Worm (Caenorhabditis elegans): Measurements from ENCODE around the gene srv-7.

Gene srv-7

DNA sequence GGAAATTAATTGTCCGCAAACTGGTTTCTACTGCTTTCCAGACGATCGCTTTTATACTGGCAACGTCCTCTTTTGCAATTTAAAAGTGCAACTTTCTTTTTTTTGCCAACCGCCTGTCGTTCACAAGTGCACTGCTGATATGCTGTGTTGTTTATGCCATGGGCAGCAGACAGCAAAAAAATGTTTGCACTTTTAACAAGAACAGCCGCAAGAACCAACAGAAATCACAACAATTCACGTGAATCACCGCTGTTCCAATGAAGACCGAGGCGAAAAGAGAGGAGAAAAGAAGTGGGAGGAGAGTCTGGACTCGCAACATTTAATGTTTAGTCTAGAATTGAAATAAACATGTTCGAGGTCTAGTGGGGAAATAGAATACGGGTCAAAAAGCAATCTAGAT, 6.0 kb upstream of the srv-7 start, which contains the start of gene T22B7.7:
Gene T22B7.7 (minus strand): TSS at position 262 of the 400 bp plus-strand sequence.
- TF ChIP-seq dao-5 (tag; optimal IDR thresholded peaks at IDR 0.05) (no peak), him-1 (tag; optimal IDR thresholded peaks at IDR 0.05) (no peak), W03F9.2 (tag; optimal IDR thresholded peaks at IDR 0.05) (no peak)

DNA sequence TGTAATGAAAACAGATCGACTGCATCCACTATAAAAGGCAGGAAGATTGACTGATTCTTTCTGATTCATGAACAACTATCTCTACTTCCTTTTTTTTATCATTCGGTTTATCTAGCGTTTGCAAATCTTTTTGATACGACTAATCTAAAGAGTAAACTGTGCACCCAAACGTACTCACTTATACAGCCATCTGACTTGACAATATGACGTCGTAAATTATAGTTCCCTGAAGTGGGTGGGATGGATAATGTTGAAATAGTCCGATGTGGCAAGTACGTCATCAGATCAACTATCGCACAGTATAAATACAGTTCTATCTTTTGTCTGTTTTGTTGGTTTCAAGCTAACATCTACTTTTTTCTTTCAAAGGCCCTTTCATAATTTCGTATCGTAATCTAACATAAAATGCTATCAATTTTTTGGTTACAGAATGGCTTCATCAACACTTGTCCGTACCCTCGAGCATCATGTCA, 797 bp downstream of the srv-7 start, which contains the start of gene T22B7.3:
Gene T22B7.3 (plus strand): TSS at position 423 of the 473 bp plus-strand sequence.
- TF ChIP-seq him-1 (tag; optimal IDR thresholded peaks at IDR 0.05) (no peak), dao-5 (tag; optimal IDR thresholded peaks at IDR 0.05) (no peak), W03F9.2 (tag; optimal IDR thresholded peaks at IDR 0.05) (no peak)

DNA sequence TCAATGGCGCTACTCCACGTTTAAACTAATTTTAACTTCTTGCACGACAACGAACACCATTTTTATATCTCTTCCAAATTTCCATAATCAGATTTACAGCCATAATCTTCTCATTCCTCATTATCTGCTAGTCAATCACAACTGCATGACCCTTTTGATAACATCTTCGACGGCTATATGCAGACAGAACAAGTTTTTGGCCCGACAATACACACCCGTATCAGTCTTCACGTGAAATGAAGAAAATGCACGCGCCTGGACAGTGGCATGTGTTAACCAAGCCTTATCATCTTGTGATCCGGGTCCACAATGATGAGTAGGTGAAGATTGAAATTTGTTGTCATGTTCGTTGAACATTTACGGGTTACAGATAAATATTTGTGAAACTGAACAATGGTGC, 2.2 kb downstream of the srv-7 start:
- no peak for TF ChIP-seq him-1 (tag; optimal IDR thresholded peaks at IDR 0.05)
- TF ChIP-seq dao-5 (tag; optimal IDR thresholded peaks at IDR 0.05) = no peak
- TF ChIP-seq W03F9.2 (tag; optimal IDR thresholded peaks at IDR 0.05) = no peak

DNA sequence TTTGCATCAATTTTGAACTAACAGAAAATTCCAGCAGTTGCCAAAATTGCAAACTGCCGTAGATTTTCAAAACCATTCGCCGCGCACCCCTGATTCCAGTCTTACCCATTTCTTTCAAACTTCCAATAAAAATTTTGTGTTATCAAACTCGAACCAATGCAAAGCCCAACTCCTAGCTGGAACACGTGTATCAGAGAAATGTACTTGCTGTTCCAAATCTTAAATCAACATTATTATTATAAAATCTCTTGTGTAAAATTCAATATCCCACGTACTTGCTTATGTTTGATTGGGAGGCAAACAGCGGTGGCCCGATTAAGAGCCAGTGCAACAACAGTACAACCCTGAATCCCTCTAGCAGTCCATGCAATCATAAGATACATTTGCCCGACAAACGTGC, 3.7 kb downstream of the srv-7 start:
- TF ChIP-seq dao-5 (tag; optimal IDR thresholded peaks at IDR 0.05) = no peak
- no peak for TF ChIP-seq W03F9.2 (tag; optimal IDR thresholded peaks at IDR 0.05)
- no peak for TF ChIP-seq him-1 (tag; optimal IDR thresholded peaks at IDR 0.05)

DNA sequence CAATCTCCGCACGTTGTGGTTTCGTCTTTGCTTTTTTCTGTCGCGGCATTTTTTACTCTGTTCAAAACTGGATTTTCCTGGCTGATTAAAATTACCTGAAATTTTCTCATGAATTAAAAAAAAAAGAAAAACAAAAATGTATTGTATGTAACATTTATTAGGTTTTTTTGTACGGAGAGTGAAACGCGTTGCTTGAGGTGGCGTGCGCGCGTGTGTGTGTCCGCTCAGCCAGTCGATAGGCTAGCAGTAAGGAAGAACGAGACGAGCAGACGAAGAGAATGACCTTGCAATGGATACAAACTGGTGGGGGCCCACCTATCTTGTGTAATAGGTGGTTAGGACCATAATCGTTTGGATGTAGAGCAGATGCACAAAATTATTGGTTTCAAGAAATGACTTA, 6.5 kb downstream of the srv-7 start, which contains the start of gene T22B7.4:
Gene T22B7.4 (minus strand): TSS at position 101 of the 400 bp plus-strand sequence.
- no peak for TF ChIP-seq him-1 (tag; optimal IDR thresholded peaks at IDR 0.05)
- TF ChIP-seq dao-5 (tag; optimal IDR thresholded peaks at IDR 0.05) = no peak
- no peak for TF ChIP-seq W03F9.2 (tag; optimal IDR thresholded peaks at IDR 0.05)

DNA sequence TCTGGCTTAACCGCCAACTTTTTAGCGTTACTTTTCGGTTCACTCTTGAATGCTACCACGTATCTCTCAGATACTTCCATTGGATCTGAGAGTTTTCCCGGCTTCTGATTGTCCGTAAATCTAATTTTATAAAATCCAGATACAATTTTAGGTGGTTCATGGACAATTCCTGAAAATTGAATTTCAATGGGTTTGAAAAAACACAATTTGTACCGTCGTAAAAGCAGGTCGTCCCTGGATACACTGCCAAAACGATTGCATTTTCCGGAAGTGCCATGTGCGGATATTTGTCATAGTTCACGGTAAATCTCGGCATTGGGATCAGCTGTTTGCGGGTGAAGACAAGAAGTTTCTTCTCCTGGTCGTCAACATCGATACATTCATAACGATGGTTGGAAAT, 8.2 kb downstream of the srv-7 start:
- TF ChIP-seq dao-5 (tag; optimal IDR thresholded peaks at IDR 0.05) = no peak
- no peak for TF ChIP-seq W03F9.2 (tag; optimal IDR thresholded peaks at IDR 0.05)
- TF ChIP-seq him-1 (tag; optimal IDR thresholded peaks at IDR 0.05) = no peak

DNA sequence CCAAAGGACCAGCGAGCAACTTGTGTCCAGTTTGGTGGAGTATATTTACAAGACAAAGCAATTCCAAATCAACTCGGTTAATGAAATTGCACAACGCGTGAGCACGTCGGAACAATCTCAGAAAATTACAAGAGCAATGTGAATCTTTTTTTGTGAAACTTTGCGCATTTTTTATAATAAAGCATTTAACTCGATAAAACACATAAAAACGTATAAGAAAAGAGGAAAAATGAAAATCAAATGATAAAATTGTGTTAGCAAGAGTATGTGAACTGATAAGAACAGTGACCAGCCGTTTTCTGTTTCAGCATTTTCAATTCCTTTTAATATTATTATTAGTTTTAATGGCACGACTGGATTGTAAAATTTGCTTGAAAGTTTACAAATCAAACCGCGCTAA, 16.2 kb downstream of the srv-7 start, which contains the start of gene T22B7.8:
Gene T22B7.8 (plus strand): TSS at position 301 of the 400 bp plus-strand sequence.
- TF ChIP-seq him-1 (tag; optimal IDR thresholded peaks at IDR 0.05) (no peak), dao-5 (tag; optimal IDR thresholded peaks at IDR 0.05) (no peak), W03F9.2 (tag; optimal IDR thresholded peaks at IDR 0.05) (no peak)

DNA sequence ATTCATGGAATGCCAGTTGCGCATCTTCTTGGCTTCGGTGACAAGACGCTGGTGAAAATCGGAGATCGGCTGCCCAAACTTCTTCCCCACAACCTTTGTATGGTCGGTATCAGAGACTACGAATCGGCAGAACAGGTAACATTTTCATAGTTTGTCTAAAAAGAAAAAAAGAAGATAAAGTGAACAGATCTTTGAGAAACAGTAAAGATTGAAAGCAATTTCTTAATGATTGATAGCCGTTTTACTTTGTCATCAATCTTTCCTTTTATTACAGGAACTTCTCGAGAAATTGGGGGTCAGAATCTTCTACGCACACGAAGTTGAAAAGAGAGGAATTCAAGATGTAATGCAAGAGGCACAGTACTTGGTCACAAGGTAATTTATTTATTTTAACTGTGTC, 16.8 kb downstream of the srv-7 start:
- TF ChIP-seq dao-5 (tag; optimal IDR thresholded peaks at IDR 0.05) (no peak), W03F9.2 (tag; optimal IDR thresholded peaks at IDR 0.05) (no peak), him-1 (tag; optimal IDR thresholded peaks at IDR 0.05) (no peak)

DNA sequence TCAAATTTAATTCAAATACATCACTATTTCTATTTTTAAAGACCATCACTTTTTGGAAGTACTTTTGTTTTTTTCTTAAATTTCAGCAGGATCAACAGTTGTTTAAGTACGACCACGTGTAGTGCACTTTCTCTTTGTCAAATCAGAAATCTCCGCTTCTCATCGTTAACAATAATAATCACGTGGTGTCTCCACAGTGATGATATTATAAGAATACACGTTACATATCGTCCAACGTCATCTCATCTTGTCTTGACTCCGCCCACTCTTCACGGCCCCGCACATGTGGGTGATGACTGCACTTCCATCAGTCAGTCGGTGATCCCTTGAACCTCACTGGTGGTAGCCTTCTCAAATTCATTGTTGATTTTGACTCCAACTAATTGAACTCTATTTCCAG, 17.8 kb downstream of the srv-7 start, which contains the start of gene argn-1:
Gene argn-1 (plus strand): TSS at position 83 of the 400 bp plus-strand sequence.
- TF ChIP-seq dao-5 (tag; optimal IDR thresholded peaks at IDR 0.05) (no peak), him-1 (tag; optimal IDR thresholded peaks at IDR 0.05) (no peak), W03F9.2 (tag; optimal IDR thresholded peaks at IDR 0.05) (no peak)

DNA sequence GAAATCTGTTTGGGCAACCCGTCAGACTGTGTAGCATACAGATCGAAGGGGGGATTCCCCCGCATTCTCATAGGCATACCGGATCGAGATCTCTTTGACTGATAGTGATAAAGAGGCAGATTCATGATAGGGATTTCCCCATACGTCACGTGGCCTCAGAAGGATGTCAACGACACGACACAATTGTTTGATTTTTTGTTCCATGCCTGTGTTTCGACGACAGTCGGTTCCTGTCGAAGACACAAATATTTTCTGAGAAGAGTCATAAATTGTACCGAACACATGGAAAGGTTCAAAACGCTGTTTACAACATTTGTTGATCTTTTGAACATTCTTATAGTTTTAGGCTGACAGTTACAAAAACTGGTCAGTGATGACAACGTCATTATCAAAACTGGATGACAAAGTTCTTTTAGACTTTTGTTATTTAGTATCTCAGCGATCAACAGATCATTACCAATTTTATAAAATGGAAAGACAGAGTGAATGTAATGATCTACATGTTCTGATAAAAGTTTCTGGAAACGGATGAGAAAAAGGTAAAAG, 19.3 kb downstream of the srv-7 start:
- no peak for TF ChIP-seq W03F9.2 (tag; optimal IDR thresholded peaks at IDR 0.05)
- no peak for TF ChIP-seq dao-5 (tag; optimal IDR thresholded peaks at IDR 0.05)
- TF ChIP-seq him-1 (tag; optimal IDR thresholded peaks at IDR 0.05) = no peak

DNA sequence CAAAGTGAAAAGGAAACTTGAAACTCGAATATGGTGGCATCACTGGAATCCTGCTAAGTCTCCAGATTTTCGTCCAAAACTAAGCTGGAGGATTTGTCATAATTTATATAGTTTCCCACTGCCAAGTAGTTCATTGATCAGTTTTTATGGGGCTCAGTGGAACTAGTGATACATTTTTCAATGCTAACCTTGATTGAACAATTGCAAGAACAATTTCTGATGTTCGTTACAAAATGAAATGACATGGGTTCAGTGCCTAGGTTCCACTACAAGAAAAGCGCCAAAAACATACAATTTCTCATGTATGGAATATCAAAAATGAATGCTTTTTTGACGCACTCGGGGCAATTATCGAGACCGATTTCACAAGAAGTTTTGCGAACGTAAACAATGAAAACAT, 26.0 kb downstream of the srv-7 start:
- TF ChIP-seq W03F9.2 (tag; optimal IDR thresholded peaks at IDR 0.05) = no peak
- no peak for TF ChIP-seq him-1 (tag; optimal IDR thresholded peaks at IDR 0.05)
- no peak for TF ChIP-seq dao-5 (tag; optimal IDR thresholded peaks at IDR 0.05)

DNA sequence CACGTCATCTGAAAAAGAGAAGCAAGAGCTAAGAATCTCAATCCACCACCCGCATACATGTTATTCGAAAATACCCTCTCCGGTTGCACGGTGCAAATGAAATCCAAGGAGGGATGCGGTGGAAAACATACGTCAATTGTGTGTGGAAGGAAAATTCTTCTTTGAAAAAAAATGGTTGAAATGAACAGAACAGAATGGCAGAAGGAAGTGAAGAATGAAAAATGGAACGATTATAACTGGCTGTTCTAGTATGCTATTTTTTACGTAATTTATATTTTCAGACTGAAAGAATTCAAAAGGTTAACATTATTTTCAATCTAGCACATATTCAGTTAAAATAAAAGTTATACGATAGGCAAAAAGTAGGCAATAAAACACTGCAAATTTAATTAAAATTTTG, 31.8 kb downstream of the srv-7 start:
- TF ChIP-seq W03F9.2 (tag; optimal IDR thresholded peaks at IDR 0.05) = no peak
- TF ChIP-seq dao-5 (tag; optimal IDR thresholded peaks at IDR 0.05) = no peak
- no peak for TF ChIP-seq him-1 (tag; optimal IDR thresholded peaks at IDR 0.05)

DNA sequence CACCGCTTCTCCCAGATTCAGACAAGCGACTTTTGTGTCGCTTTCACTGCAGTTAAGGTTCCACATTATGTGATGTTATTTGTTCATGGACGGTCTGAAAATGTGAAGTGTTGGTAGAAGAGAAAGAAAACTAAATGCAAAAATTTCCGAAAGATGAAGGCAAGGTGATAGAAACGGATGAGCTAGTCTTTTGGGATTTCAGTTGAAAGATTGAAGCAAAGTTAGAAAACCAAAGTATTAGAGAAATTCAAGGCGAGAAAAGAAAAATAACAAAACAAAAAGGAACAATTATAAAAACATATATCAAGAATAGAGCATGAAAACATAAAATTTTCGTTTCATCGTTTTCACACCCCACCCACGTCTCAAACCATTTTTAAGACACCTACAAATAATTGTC, 36.6 kb downstream of the srv-7 start, which contains the start of gene octr-1:
Gene octr-1 (minus strand): TSS at position 101 of the 400 bp plus-strand sequence.
- no peak for TF ChIP-seq W03F9.2 (tag; optimal IDR thresholded peaks at IDR 0.05)
- TF ChIP-seq him-1 (tag; optimal IDR thresholded peaks at IDR 0.05) = no peak
- TF ChIP-seq dao-5 (tag; optimal IDR thresholded peaks at IDR 0.05) = no peak

DNA sequence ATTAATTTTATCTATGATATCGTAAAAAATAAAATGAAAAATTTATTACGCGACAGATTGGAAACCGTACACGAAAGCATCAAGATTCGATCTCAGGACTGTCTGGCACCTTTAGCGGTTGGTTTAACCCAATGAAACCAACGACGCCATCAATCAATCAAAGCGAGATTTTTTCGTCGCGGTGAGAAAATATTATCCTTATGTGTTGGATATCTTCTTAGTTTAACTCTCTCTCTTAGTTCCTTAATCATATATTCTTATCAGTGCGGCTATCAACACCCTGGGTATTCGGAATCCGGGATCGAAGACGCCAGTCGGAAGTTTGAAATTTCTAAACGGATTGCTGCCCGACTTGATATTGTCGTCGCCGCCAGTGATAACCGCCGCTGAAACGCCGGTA, 42.7 kb downstream of the srv-7 start:
- TF ChIP-seq dao-5 (tag; optimal IDR thresholded peaks at IDR 0.05) (no peak), W03F9.2 (tag; optimal IDR thresholded peaks at IDR 0.05) (no peak), him-1 (tag; optimal IDR thresholded peaks at IDR 0.05) (no peak)

DNA sequence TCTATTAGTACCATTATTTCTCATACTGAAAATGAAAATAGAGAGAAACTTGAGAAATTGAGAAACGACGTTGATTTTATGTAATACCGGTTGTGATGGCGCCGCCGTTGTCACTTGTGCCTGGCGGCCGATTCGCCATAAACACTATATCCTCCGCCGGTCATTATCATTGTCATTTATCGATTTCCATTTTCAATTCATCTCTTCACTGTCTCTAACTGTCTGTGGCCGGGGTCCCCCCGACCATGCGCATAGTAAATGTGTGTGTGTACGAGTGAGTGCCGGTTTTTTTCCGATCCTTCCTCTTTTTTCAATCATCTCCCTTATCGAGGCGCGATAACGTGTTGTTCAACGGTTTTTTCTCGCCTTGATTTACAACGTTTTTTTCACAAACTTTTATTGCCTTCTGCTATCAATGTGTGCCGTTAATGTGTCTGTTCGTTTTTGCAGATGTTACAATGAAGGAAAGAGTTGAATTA, 44.4 kb downstream of the srv-7 start, which contains the start of gene F14D12.1:
Gene F14D12.1 (plus strand): TSS at position 429 of the 479 bp plus-strand sequence.
- no peak for TF ChIP-seq W03F9.2 (tag; optimal IDR thresholded peaks at IDR 0.05)
- no peak for TF ChIP-seq dao-5 (tag; optimal IDR thresholded peaks at IDR 0.05)
- no peak for TF ChIP-seq him-1 (tag; optimal IDR thresholded peaks at IDR 0.05)

All from whole organism, L4/young adult.